Worm (Caenorhabditis elegans): ENCODE data around the gene math-23.

Gene math-23

ce11 chrII:1864278-1864677, 37.8 kb upstream of the math-23 start, which contains the start of gene C16C4.17:
C16C4.17 (plus strand) TSS chrII:1864578.
- TF ChIP-seq fkh-10 (GFP tag; optimal IDR thresholded peaks at IDR 0.05), result no peak
- TF ChIP-seq ceh-6 (GFP tag; optimal IDR thresholded peaks at IDR 0.05), result no peak
- no peak for TF ChIP-seq dve-1 (tag; optimal IDR thresholded peaks at IDR 0.05)

- TF ChIP-seq elt-2 (tag; optimal IDR thresholded peaks at IDR 0.05) (peak; percentile 27), pha-4 (tag; optimal IDR thresholded peaks at IDR 0.05) (no peak)
These were observed 36.2 kb upstream of the math-23 start, which contains the start of gene math-15 for ce11 chrII:1865683-1866431. math-15 (plus strand) TSS chrII:1866381.

DNA sequence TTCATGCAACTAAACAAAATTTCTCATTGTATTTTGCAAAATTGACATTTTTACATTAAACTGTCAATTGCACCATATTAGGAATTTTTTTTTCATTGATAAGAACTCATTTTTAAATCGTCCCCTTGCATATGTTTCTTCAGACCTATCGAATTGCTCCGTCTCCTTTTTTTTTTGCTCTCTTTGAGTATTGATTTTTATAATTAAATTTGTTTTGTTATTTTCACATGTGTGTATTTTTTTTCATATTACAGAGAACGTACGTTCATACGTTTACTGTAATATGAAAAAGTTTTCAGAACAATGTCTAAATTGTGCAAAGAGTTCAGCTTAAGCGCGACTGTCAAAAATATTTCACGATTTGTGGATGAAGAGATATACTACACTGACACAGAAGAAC, 33.0 kb upstream of the math-23 start, which contains the start of gene math-14:
TSS of gene math-14 (plus strand) at position 301 of the 400 bp plus-strand sequence.
- TF ChIP-seq hlh-8 (tag; optimal IDR thresholded peaks at IDR 0.05) (no peak), sox-2 (GFP tag; IDR thresholded peaks at IDR 0.05) (no peak), ceh-31 (tag; optimal IDR thresholded peaks at IDR 0.05) (no peak), ceh-34 (tag; optimal IDR thresholded peaks at IDR 0.05) (no peak), pros-1 (tag; optimal IDR thresholded peaks at IDR 0.05) (no peak), K09A11.1 (tag; optimal IDR thresholded peaks at IDR 0.05; ENCODE audit: insufficient read depth) (no peak), ceh-19 (GFP tag; optimal IDR thresholded peaks at IDR 0.05) (no peak), unc-55 (GFP tag; optimal IDR thresholded peaks at IDR 0.05) (no peak), ceh-6 (GFP tag; optimal IDR thresholded peaks at IDR 0.05) (no peak), rnt-1 (tag; optimal IDR thresholded peaks at IDR 0.05) (no peak), pat-9 (tag; optimal IDR thresholded peaks at IDR 0.05) (no peak), eyg-1 (tag; optimal IDR thresholded peaks at IDR 0.05) (no peak), fkh-10 (GFP tag; optimal IDR thresholded peaks at IDR 0.05) (no peak), ceh-14 (tag; optimal IDR thresholded peaks at IDR 0.05) (no peak)

DNA sequence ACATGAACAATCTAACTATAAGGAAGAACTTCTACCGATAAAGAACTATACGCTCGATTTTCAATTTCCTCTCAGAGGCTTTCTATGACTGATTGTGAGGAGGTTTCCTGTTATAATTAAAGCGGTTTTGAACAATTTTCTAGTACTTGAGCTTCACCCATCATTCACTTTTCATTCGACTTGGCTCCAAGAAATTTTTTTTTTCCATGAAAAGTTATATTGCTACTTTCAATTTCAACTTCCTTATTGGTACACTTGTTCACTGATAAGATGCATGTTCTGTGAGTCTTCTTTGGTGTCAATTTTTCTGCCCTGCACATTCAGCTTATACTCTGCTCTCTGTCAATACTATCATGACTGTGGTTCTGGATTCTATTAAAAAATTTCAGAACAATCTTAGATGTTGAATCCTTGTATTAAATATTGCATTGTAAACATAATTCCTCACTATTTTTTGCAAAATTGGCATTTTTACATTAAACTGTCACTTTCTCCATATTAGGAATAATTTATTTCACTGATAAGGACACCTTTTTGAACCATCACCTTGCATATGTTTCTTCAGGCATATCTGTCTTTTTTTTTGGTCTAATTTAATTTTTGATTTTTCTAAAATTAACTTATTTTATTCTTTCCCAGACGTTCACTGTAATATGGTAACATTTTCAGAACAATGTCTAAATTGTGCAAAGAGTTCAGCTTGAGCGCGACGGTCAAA, 31.0 kb upstream of the math-23 start, which contains the start of gene math-10:
TSS of gene math-10 (plus strand) at position 668 of the 718 bp plus-strand sequence.
- TF ChIP-seq che-1 (tag; optimal IDR thresholded peaks at IDR 0.05), result no peak
- TF ChIP-seq ceh-22 (tag; optimal IDR thresholded peaks at IDR 0.05), result no peak
- no peak for TF ChIP-seq sdc-2 (tag; optimal IDR thresholded peaks at IDR 0.05)
- no peak for TF ChIP-seq T23F11.4 (GFP tag; optimal IDR thresholded peaks at IDR 0.05)
- TF ChIP-seq ceh-14 (tag; optimal IDR thresholded peaks at IDR 0.05), result no peak
- TF ChIP-seq ceh-19 (GFP tag; optimal IDR thresholded peaks at IDR 0.05), result no peak
- TF ChIP-seq ttx-3 (tag; optimal IDR thresholded peaks at IDR 0.05), result no peak
- no peak for TF ChIP-seq unc-55 (GFP tag; optimal IDR thresholded peaks at IDR 0.05)
- no peak for TF ChIP-seq ets-4 (tag; optimal IDR thresholded peaks at IDR 0.05)
- TF ChIP-seq dve-1 (tag; optimal IDR thresholded peaks at IDR 0.05), result no peak

DNA sequence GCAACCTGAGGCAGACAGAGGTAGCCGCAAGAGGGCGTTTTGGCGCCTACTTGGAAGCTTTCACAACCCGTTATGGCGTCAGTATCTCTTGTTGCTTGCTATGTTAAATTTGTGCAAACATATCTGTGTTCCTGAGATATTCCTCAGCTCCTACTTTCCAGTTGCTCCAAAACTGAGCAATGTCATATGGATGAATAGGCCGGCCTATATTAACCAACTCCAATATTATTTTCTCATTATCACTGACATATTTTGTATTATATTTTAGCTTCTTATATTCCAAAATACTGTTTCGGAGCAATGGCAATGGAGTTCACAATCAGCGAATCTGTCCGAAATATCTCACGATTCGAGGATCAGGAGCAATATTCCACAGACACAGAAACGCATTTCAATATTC, 26.4 kb upstream of the math-23 start, which contains the start of gene math-13:
TSS of gene math-13 (plus strand) at position 301 of the 400 bp plus-strand sequence.
- TF ChIP-seq ref-2 (tag; optimal IDR thresholded peaks at IDR 0.05) (no peak), C38D4.7 (GFP tag; optimal IDR thresholded peaks at IDR 0.05) (no peak), ceh-24 (tag; optimal IDR thresholded peaks at IDR 0.05) (no peak), ceh-48 (tag; optimal IDR thresholded peaks at IDR 0.05) (no peak), dmd-4 (tag; optimal IDR thresholded peaks at IDR 0.05; ENCODE audit: borderline replicate concordance) (no peak), mec-3 (tag; optimal IDR thresholded peaks at IDR 0.05; ENCODE audit: borderline replicate concordance) (no peak), ceh-9 (tag; optimal IDR thresholded peaks at IDR 0.05) (no peak), tbx-7 (tag; optimal IDR thresholded peaks at IDR 0.05) (no peak), elt-2 (tag; optimal IDR thresholded peaks at IDR 0.05) (no peak), hlh-15 (tag; optimal IDR thresholded peaks at IDR 0.05) (no peak), nhr-11 (tag; optimal IDR thresholded peaks at IDR 0.05) (no peak), fkh-6 (tag; optimal IDR thresholded peaks at IDR 0.05) (no peak), hlh-8 (tag; optimal IDR thresholded peaks at IDR 0.05) (no peak), tbx-2 (tag; optimal IDR thresholded peaks at IDR 0.05) (no peak), pax-1 (tag; optimal IDR thresholded peaks at IDR 0.05) (no peak), ztf-16 (tag; optimal IDR thresholded peaks at IDR 0.05) (no peak), gmeb-2 (tag; optimal IDR thresholded peaks at IDR 0.05) (no peak), lin-11 (tag; optimal IDR thresholded peaks at IDR 0.05) (no peak), C08G9.2 (tag; optimal IDR thresholded peaks at IDR 0.05) (no peak)
